Worm (Caenorhabditis elegans) whole organism, late embryonic: ENCODE measurements around the gene Y43C5A.3.

ENCODE experiments used
- C08G9.2 ChIP-seq: sonication (generic microtip); optimal IDR thresholded peaks from 2 replicates; lab custom pipeline; 2016; ENCODE audit warnings: mild to moderate bottlenecking, missing genetic modification characterization, moderate library complexity, missing compliant biosample characterization
- K09A11.1 ChIP-seq: sonication (generic microtip); optimal IDR thresholded peaks from 2 replicates; lab custom pipeline; 2017; ENCODE audit warnings: antibody characterized with exemption, mild to moderate bottlenecking, missing genetic modification characterization, missing compliant biosample characterization; ENCODE audit not compliant: insufficient read depth
- T23F11.4 ChIP-seq: fragments of 200-800 bp; sonication (Bioruptor generic); optimal IDR thresholded peaks from 2 replicates; lab custom pipeline; 2018; ENCODE audit warnings: mild to moderate bottlenecking, missing genetic modification characterization, missing compliant biosample characterization
- Y22D7AL.16 ChIP-seq: sonication (generic microtip); optimal IDR thresholded peaks from 2 replicates; lab custom pipeline; 2016; ENCODE audit warnings: missing genetic modification characterization, missing compliant biosample characterization
- ceh-19 ChIP-seq: fragments of 200-800 bp; sonication (Bioruptor generic); optimal IDR thresholded peaks from 2 replicates; lab custom pipeline; 2018; ENCODE audit warnings: mild to moderate bottlenecking, missing genetic modification characterization, missing compliant biosample characterization
- ceh-2 ChIP-seq: sonication (generic microtip); optimal IDR thresholded peaks from 2 replicates; lab custom pipeline; 2016; ENCODE audit warnings: missing genotype, missing genetic modification characterization, missing compliant biosample characterization
- ceh-22 ChIP-seq: sonication (generic microtip); optimal IDR thresholded peaks from 2 replicates; lab custom pipeline; 2017; ENCODE audit warnings: missing biosample characterization, missing genetic modification characterization
- ceh-30 ChIP-seq: fragments of 150-350 bp; optimal IDR thresholded peaks from 2 replicates; lab custom pipeline; 2014; ENCODE audit warnings: missing biosample characterization, missing genetic modification characterization
- ceh-34 ChIP-seq: sonication (generic microtip); optimal IDR thresholded peaks from 2 replicates; lab custom pipeline; 2016; ENCODE audit warnings: mild to moderate bottlenecking, missing genetic modification characterization, missing compliant biosample characterization
- ceh-45 ChIP-seq: fragments of 200-800 bp; sonication (Bioruptor generic); IDR thresholded peaks from 2 replicates; pipeline ENCODE4 v1.3.6; 2022; ENCODE audit warnings: missing genetic modification reagents, missing genetic modification characterization, missing compliant biosample characterization
- ceh-48 ChIP-seq: sonication (generic microtip); optimal IDR thresholded peaks from 2 replicates; lab custom pipeline; 2016; ENCODE audit warnings: missing genetic modification characterization, inconsistent platforms, missing compliant biosample characterization
- ceh-6 ChIP-seq: fragments of 200-800 bp; sonication (Bioruptor generic); optimal IDR thresholded peaks from 2 replicates; lab custom pipeline; 2018; ENCODE audit warnings: mild to moderate bottlenecking, missing genetic modification characterization, missing compliant biosample characterization
- ceh-9 ChIP-seq: sonication (generic microtip); optimal IDR thresholded peaks from 2 replicates; lab custom pipeline; 2016; ENCODE audit warnings: mild to moderate bottlenecking, missing genetic modification characterization, inconsistent platforms, missing compliant biosample characterization
- che-1 ChIP-seq: sonication (generic microtip); optimal IDR thresholded peaks from 2 replicates; lab custom pipeline; 2016; ENCODE audit warnings: mild to moderate bottlenecking, missing genetic modification characterization, missing compliant biosample characterization
- elt-2 ChIP-seq: sonication (generic microtip); optimal IDR thresholded peaks from 2 replicates; lab custom pipeline; 2016; ENCODE audit warnings: missing genetic modification reagents, missing genetic modification characterization, missing compliant biosample characterization
- elt-4 ChIP-seq: sonication (generic microtip); optimal IDR thresholded peaks from 2 replicates; lab custom pipeline; 2016; ENCODE audit warnings: missing genetic modification characterization, missing compliant biosample characterization
- eyg-1 ChIP-seq: sonication (generic microtip); optimal IDR thresholded peaks from 2 replicates; lab custom pipeline; 2016; ENCODE audit warnings: missing genotype, missing genetic modification characterization, missing compliant biosample characterization
- fax-1 ChIP-seq: sonication (generic microtip); optimal IDR thresholded peaks from 2 replicates; lab custom pipeline; 2016; ENCODE audit warnings: missing genotype, missing genetic modification characterization, missing compliant biosample characterization
- fkh-10 ChIP-seq: fragments of 150-350 bp; optimal IDR thresholded peaks from 2 replicates; lab custom pipeline; 2014; ENCODE audit warnings: missing biosample characterization, missing genetic modification reagents, missing genetic modification characterization
- hlh-30 ChIP-seq: sonication (generic microtip); optimal IDR thresholded peaks from 2 replicates; lab custom pipeline; 2017; ENCODE audit warnings: antibody characterized with exemption, missing genetic modification characterization, missing compliant biosample characterization; ENCODE audit not compliant: insufficient read depth
- hlh-6 ChIP-seq: sonication (generic microtip); optimal IDR thresholded peaks from 2 replicates; lab custom pipeline; 2016; ENCODE audit warnings: missing genotype, missing genetic modification characterization, missing compliant biosample characterization
- hlh-8 ChIP-seq: sonication (generic microtip); optimal IDR thresholded peaks from 2 replicates; lab custom pipeline; 2016; ENCODE audit warnings: missing genotype, missing genetic modification characterization, missing compliant biosample characterization
- nhr-232 ChIP-seq: sonication (generic microtip); optimal IDR thresholded peaks from 2 replicates; lab custom pipeline; 2016; ENCODE audit warnings: missing genetic modification characterization, missing compliant biosample characterization
- npax-4 ChIP-seq: sonication (generic microtip); optimal IDR thresholded peaks from 2 replicates; lab custom pipeline; 2016; ENCODE audit warnings: missing genetic modification characterization, missing compliant biosample characterization
- pros-1 ChIP-seq: fragments of 150-350 bp; optimal IDR thresholded peaks from 2 replicates; lab custom pipeline; 2014; ENCODE audit warnings: missing biosample characterization, missing genetic modification reagents, missing genetic modification characterization
- sdc-2 ChIP-seq: sonication (generic microtip); optimal IDR thresholded peaks from 2 replicates; lab custom pipeline; 2016; ENCODE audit warnings: missing genotype, missing genetic modification characterization, missing compliant biosample characterization
- tbx-2 ChIP-seq: sonication (generic microtip); optimal IDR thresholded peaks from 2 replicates; lab custom pipeline; 2016; ENCODE audit warnings: missing genetic modification characterization, missing compliant biosample characterization
- tbx-7 ChIP-seq: sonication (generic microtip); optimal IDR thresholded peaks from 2 replicates; lab custom pipeline; 2016; ENCODE audit warnings: missing genotype, missing genetic modification characterization, missing compliant biosample characterization
- unc-42 ChIP-seq: sonication (generic microtip); optimal IDR thresholded peaks from 2 replicates; lab custom pipeline; 2016; ENCODE audit warnings: missing genotype, missing genetic modification characterization, missing compliant biosample characterization
- zip-5 ChIP-seq: sonication (generic microtip); optimal IDR thresholded peaks from 2 replicates; lab custom pipeline; 2016; ENCODE audit warnings: missing genetic modification characterization, missing compliant biosample characterization

The Y43C5A.3 gene

ce11 chrIV:10242458-10243123, 31.2 kb upstream of the Y43C5A.3 start:
- no peak for TF ChIP-seq ceh-9
- no peak for TF ChIP-seq npax-4 (tag; lab: Kevin White, UChicago)
- no peak for TF ChIP-seq Y22D7AL.16 (tag; lab: Kevin White, UChicago)
- TF ChIP-seq K09A11.1 (tag; lab: Kevin White, UChicago): no peak
- TF ChIP-seq nhr-232: no peak
- TF ChIP-seq ceh-48: no peak
- no peak for TF ChIP-seq fkh-10
- TF ChIP-seq ceh-22: no peak
- TF ChIP-seq zip-5 (tag; lab: Kevin White, UChicago): no peak

ce11 chrIV:10243276-10243675, 30.6 kb upstream of the Y43C5A.3 start, which contains the start of gene tkt-1:
Gene tkt-1, plus strand, starts transcription at chrIV:10243612.
- no peak for TF ChIP-seq pros-1
- peak; percentile 91 for TF ChIP-seq elt-2 (tag; lab: Kevin White, UChicago)

DNA sequence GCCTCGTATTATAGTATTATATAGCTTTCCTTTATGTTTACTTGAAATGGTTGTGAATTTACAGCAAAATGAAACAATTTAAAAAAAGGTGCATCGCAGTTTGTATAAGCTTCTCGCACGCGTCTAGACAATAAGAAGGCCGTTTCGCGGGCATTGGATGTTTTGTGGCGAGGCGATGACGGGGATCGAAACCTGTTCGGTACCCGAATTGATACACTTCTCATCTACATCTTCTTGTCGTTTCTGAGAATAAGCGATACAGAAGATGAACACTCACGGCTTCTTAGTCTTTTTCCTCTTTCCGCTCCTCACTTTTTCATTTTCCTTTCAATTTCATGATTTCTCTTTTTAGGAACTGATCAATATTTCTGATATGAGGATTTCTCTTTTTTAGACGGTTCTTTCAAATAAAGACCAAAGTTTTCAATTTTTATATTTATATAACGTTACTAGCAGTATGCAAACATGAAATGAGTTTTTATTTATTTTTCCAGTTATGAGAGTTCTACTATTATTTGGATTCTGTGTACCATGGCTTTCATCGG, 28.1 kb upstream of the Y43C5A.3 start, which contains the start of gene F01G10.10:
F01G10.10 (plus strand) TSS at position 495 of the 545 bp plus-strand sequence.
- no peak for TF ChIP-seq Y22D7AL.16 (tag; lab: Kevin White, UChicago)
- no peak for TF ChIP-seq ceh-2 (tag; lab: Kevin White, UChicago)
- TF ChIP-seq ceh-34 (tag; lab: Kevin White, UChicago): no peak
- TF ChIP-seq tbx-7 (tag; lab: Kevin White, UChicago): no peak
- TF ChIP-seq eyg-1 (tag; lab: Kevin White, UChicago): no peak
- TF ChIP-seq hlh-8 (tag; lab: Kevin White, UChicago): no peak
- no peak for TF ChIP-seq hlh-30 (tag; lab: Kevin White, UChicago)
- TF ChIP-seq T23F11.4 (GFP tag; lab: Kevin White, UChicago): no peak

DNA sequence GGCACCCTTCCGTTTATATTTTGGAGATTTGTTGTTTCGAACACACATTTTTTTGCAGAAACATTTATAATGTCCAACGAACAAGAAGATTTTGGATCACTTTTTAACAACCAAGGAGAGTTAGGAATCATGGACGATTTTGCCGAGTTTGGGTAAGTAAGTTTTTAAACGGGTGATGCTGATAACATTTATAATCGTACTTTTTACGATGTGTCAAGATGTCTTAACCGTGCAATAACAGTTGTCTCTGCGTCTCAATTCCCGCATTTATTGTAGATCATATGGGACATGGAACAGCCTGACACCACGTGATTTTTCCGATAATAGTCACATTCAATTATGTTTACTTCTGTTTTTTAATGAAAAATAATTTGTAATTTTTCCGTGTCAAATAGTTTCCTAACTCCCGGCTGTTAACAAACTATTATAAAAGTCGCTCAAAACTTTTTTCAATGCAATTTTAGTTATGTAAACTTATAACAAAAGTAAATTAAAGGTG, 23.2 kb upstream of the Y43C5A.3 start, which contains the start of gene daf-14:
daf-14 (plus strand) TSS at position 51 of the 499 bp plus-strand sequence.
- TF ChIP-seq ceh-9 (no peak), hlh-30 (tag; lab: Kevin White, UChicago) (peak; percentile 23), ceh-2 (tag; lab: Kevin White, UChicago) (no peak)

DNA sequence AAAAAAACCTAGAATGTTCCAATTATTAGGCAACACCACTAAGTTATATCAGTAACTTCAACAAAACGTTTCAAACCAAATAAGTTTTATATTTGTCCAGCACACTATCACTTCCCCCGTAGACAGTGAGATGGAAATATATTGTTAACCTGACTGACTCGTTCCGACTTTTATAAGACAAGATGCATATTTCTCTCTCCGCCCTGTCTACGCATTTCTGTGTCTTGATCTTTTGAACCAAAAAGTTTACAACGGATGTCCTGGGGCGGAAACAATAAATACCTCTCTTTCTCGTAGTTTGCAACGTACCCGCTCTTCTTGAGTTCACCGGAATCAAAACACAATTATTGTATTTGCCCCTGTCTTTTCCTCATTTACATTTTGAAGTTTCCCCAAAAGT, 22.6 kb upstream of the Y43C5A.3 start:
- no peak for TF ChIP-seq ceh-9
- TF ChIP-seq elt-4 (tag; lab: Kevin White, UChicago): no peak
- no peak for TF ChIP-seq eyg-1 (tag; lab: Kevin White, UChicago)
- no peak for TF ChIP-seq tbx-2 (tag; lab: Kevin White, UChicago)
- TF ChIP-seq ceh-19 (GFP tag; lab: Kevin White, UChicago): no peak
- no peak for TF ChIP-seq unc-42 (tag; lab: Kevin White, UChicago)
- no peak for TF ChIP-seq sdc-2 (tag; lab: Kevin White, UChicago)
- TF ChIP-seq fax-1 (tag; lab: Kevin White, UChicago): no peak
- TF ChIP-seq C08G9.2 (tag; lab: Kevin White, UChicago): no peak
- TF ChIP-seq ceh-45 (GFP tag; lab: Robert Waterston, UW): no peak
- TF ChIP-seq Y22D7AL.16 (tag; lab: Kevin White, UChicago): no peak
- TF ChIP-seq ceh-6 (GFP tag; lab: Kevin White, UChicago): no peak
- TF ChIP-seq K09A11.1 (tag; lab: Kevin White, UChicago): no peak
- no peak for TF ChIP-seq che-1 (tag; lab: Kevin White, UChicago)
- TF ChIP-seq hlh-6: no peak
- no peak for TF ChIP-seq nhr-232
- no peak for TF ChIP-seq ceh-30
- TF ChIP-seq npax-4 (tag; lab: Kevin White, UChicago): no peak
